Worm (Caenorhabditis elegans): Measurements from ENCODE around the gene D1086.3.
A peak's percentile ranks its signal among the peaks of the same experiment; 100 is the strongest.
"Not testable (repeated sequence)": the region's sequence is repeated elsewhere in the genome, so short reads cannot be mapped to it uniquely, and the experiment has no call there.

D1086.3 gene

DNA sequence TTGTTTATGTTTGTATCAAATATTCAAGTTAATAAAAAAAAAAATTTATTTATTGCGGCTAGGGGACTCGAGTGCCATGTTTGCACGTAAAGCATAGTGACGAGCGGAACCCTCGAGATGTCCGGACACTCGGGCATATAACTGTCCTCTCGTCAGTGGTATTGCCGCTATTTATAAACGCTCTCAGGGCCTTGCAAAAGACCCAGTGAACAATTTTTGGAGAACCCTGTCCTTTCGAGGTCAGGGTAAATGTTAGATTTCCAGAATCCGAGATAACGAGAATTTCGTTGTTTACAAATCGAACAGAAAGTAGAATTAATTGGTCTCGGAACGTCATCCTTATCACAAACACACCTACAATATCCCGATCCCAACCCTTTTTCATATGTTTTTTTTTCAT is at the start of gene D1086.3:
Gene D1086.3 (plus strand): TSS at position 390 of the 400 bp plus-strand sequence.
- no peak for TF ChIP-seq klf-2 (GFP tag; conservative IDR thresholded peaks at IDR 0.05)
- no peak for TF ChIP-seq ztf-23 (GFP tag; IDR thresholded peaks at IDR 0.05)
- no peak for TF ChIP-seq T22C8.4 (GFP tag; IDR thresholded peaks at IDR 0.05)
- no peak for TF ChIP-seq ztf-29 (GFP tag; IDR thresholded peaks at IDR 0.05)
- TF ChIP-seq tab-1 (GFP tag; IDR thresholded peaks at IDR 0.05) = no peak

ce11 chrV:14049274-14049673 is 43.3 kb upstream of the D1086.3 start, which contains the start of gene F58D12.1:
Gene F58D12.1, plus strand, starts transcription at chrV:14049574.
- TF ChIP-seq tab-1 (GFP tag; IDR thresholded peaks at IDR 0.05); klf-2 (GFP tag; conservative IDR thresholded peaks at IDR 0.05); cog-1 (tag; optimal IDR thresholded peaks at IDR 0.05): not testable (repeated sequence)

ce11 chrV:14055097-14055496 is 37.5 kb upstream of the D1086.3 start:
- peak; percentile 63; the same call in 1 of the 2 replicates for TF ChIP-seq klf-2 (GFP tag; conservative IDR thresholded peaks at IDR 0.05)
- TF ChIP-seq ztf-29 (GFP tag; IDR thresholded peaks at IDR 0.05) = peak; percentile 59; the same call in 1 of the 2 replicates
- peak; percentile 74 for TF ChIP-seq cog-1 (tag; optimal IDR thresholded peaks at IDR 0.05)
- peak; percentile 73; the same call in 1 of the 2 replicates for TF ChIP-seq flt-1 (GFP tag; IDR thresholded peaks at IDR 0.05)
- TF ChIP-seq T22C8.4 (GFP tag; IDR thresholded peaks at IDR 0.05) = peak; percentile 67
- peak; percentile 82 for TF ChIP-seq ztf-23 (GFP tag; IDR thresholded peaks at IDR 0.05)

DNA sequence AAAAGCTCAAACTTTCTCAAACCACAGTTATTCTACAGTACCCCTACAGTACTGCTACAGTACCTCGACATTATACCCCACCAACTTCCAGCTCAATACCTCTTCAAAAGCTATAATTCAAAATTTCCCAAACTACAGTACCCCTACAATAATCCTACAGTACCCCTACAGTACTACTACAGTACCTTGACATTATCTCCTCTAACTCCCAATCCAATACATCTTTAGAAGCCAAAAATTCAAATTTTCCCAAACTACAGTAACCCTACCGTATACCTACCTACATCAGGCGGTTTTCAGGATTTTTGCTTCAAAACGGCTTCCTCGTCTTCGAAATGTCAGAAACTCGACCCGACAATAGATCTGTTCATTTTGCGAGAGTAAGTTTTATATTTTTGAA is 35.1 kb upstream of the D1086.3 start, which contains the start of gene F58D12.3:
Gene F58D12.3 (plus strand): TSS at position 301 of the 400 bp plus-strand sequence.
- no peak for TF ChIP-seq T22C8.4 (GFP tag; IDR thresholded peaks at IDR 0.05)
- no peak for TF ChIP-seq cog-1 (tag; optimal IDR thresholded peaks at IDR 0.05)
- no peak for TF ChIP-seq ztf-23 (GFP tag; IDR thresholded peaks at IDR 0.05)
- TF ChIP-seq tab-1 (GFP tag; IDR thresholded peaks at IDR 0.05) = no peak
- TF ChIP-seq ztf-29 (GFP tag; IDR thresholded peaks at IDR 0.05) = no peak
- TF ChIP-seq flt-1 (GFP tag; IDR thresholded peaks at IDR 0.05) = no peak
- no peak for TF ChIP-seq med-1 (GFP tag; optimal IDR thresholded peaks at IDR 0.05; ENCODE audit: insufficient read depth)
- TF ChIP-seq ref-1 (GFP tag; conservative IDR thresholded peaks at IDR 0.05) = no peak

- TF ChIP-seq flt-1 (GFP tag; IDR thresholded peaks at IDR 0.05) (no peak), med-1 (GFP tag; optimal IDR thresholded peaks at IDR 0.05; ENCODE audit: insufficient read depth) (no peak), ztf-23 (GFP tag; IDR thresholded peaks at IDR 0.05) (no peak), klf-2 (GFP tag; conservative IDR thresholded peaks at IDR 0.05) (no peak), cog-1 (tag; optimal IDR thresholded peaks at IDR 0.05) (no peak), ztf-29 (GFP tag; IDR thresholded peaks at IDR 0.05) (no peak), T22C8.4 (GFP tag; IDR thresholded peaks at IDR 0.05) (no peak), tab-1 (GFP tag; IDR thresholded peaks at IDR 0.05) (no peak), ref-1 (GFP tag; conservative IDR thresholded peaks at IDR 0.05) (no peak)
Measured at ce11 chrV:14063980-14064379, 28.6 kb upstream of the D1086.3 start.

- TF ChIP-seq med-1 (GFP tag; optimal IDR thresholded peaks at IDR 0.05; ENCODE audit: insufficient read depth) (no peak), ztf-29 (GFP tag; IDR thresholded peaks at IDR 0.05) (no peak), cog-1 (tag; optimal IDR thresholded peaks at IDR 0.05) (no peak), klf-2 (GFP tag; conservative IDR thresholded peaks at IDR 0.05) (no peak), tab-1 (GFP tag; IDR thresholded peaks at IDR 0.05) (no peak), ztf-23 (GFP tag; IDR thresholded peaks at IDR 0.05) (no peak), T22C8.4 (GFP tag; IDR thresholded peaks at IDR 0.05) (no peak), ref-1 (GFP tag; conservative IDR thresholded peaks at IDR 0.05) (no peak), flt-1 (GFP tag; IDR thresholded peaks at IDR 0.05) (no peak)
Measured at ce11 chrV:14064422-14064821, 28.2 kb upstream of the D1086.3 start, which contains the start of gene D1086.21. Gene D1086.21, plus strand, starts transcription at chrV:14064722.

DNA sequence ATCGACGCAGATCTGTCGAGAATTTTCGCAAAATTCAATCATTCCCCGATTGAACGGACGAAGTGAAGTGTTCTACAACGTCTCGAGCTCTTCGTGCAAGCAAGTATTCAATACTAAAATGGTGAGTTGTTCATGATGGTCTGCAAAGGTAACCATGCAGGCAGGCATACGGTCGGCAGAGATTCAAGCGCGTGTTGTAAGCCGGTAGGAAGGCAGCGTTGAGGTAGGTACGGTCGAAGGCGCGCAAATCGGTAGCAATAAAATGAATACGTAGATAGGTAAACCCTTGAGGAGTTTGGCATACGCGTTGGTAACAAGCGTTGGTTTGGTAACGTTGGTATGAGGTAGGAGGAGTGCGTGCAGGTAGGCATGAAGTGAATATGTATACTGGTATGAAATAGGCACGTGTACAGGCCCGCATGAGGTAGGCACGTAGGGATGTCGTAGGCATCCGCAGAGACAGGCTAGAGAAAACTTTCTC is 24.7 kb upstream of the D1086.3 start, which contains the start of gene D1086.17:
Gene D1086.17 (plus strand): TSS at position 51 of the 481 bp plus-strand sequence.
- TF ChIP-seq ztf-29 (GFP tag; IDR thresholded peaks at IDR 0.05) = no peak
- no peak for TF ChIP-seq klf-2 (GFP tag; conservative IDR thresholded peaks at IDR 0.05)
- no peak for TF ChIP-seq T22C8.4 (GFP tag; IDR thresholded peaks at IDR 0.05)
- TF ChIP-seq flt-1 (GFP tag; IDR thresholded peaks at IDR 0.05) = no peak
- no peak for TF ChIP-seq tab-1 (GFP tag; IDR thresholded peaks at IDR 0.05)
- no peak for TF ChIP-seq med-1 (GFP tag; optimal IDR thresholded peaks at IDR 0.05; ENCODE audit: insufficient read depth)
- no peak for TF ChIP-seq cog-1 (tag; optimal IDR thresholded peaks at IDR 0.05)
- no peak for TF ChIP-seq ref-1 (GFP tag; conservative IDR thresholded peaks at IDR 0.05)
- TF ChIP-seq ztf-23 (GFP tag; IDR thresholded peaks at IDR 0.05) = no peak

DNA sequence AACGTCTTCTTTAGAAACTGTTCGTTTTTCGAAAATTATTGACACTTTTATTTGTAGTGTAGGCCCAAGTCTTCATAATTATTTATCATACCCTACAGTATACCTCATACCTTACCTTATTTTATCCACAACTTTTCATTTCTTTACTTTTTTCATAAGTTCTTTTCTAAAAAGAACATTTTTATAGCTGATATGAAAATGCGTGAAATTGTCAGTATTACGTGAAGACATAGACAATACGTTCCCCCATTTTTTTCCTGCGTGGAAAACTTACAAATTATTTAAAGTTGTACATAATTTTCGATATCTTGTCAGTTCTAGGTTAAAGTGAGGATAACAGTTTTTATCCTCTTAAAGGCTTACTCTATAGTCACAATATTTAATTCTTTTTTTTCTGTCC is 22.7 kb upstream of the D1086.3 start:
- TF ChIP-seq cog-1 (tag; optimal IDR thresholded peaks at IDR 0.05) (no peak), ztf-23 (GFP tag; IDR thresholded peaks at IDR 0.05) (no peak), med-1 (GFP tag; optimal IDR thresholded peaks at IDR 0.05; ENCODE audit: insufficient read depth) (no peak), klf-2 (GFP tag; conservative IDR thresholded peaks at IDR 0.05) (no peak), T22C8.4 (GFP tag; IDR thresholded peaks at IDR 0.05) (no peak), flt-1 (GFP tag; IDR thresholded peaks at IDR 0.05) (no peak), ztf-29 (GFP tag; IDR thresholded peaks at IDR 0.05) (no peak), ref-1 (GFP tag; conservative IDR thresholded peaks at IDR 0.05) (no peak), tab-1 (GFP tag; IDR thresholded peaks at IDR 0.05) (no peak)

DNA sequence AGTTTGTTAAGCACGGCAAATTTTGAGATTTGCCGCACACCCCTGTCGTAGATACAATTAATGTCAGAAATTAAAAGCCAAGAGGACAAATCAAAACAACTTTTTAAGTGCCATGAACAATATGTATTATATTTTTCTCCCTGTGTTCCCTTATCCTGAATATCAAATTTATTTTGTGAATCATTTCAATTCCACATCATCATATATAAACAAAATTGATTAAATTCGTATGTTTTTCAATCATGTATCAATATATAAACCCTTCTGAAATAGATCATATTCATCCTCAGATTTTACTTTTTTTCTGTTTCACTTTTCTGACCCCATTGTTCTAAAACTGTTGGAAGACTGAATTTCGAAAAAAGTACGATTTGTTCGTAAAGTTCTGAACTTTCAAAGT is 18.4 kb upstream of the D1086.3 start, which contains the start of gene D1086.11:
Gene D1086.11 (plus strand): TSS at position 301 of the 400 bp plus-strand sequence.
- TF ChIP-seq ztf-29 (GFP tag; IDR thresholded peaks at IDR 0.05) (no peak), ref-1 (GFP tag; conservative IDR thresholded peaks at IDR 0.05) (no peak), cog-1 (tag; optimal IDR thresholded peaks at IDR 0.05) (no peak), flt-1 (GFP tag; IDR thresholded peaks at IDR 0.05) (no peak), ztf-23 (GFP tag; IDR thresholded peaks at IDR 0.05) (no peak)

DNA sequence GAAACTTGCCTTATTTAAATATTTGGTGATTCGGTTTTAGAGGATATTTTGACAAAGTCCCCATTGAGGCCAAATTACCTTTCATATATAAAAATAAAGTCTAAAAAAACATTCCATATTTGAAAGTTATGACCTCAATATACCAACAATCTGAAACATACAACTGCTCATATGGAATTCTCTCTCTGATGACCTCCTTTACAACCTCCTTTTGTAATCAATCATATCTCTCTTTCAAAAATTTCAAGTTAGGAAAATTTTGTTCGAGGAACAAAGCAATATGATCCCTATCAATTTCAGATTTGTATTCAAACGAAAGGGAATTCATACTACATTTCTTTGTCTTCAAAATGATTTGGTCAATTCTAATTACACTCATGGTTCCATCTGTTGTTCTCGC is 13.1 kb upstream of the D1086.3 start, which contains the start of gene D1086.6:
Gene D1086.6 (plus strand): TSS at position 301 of the 400 bp plus-strand sequence.
- TF ChIP-seq ztf-29 (GFP tag; IDR thresholded peaks at IDR 0.05) = no peak
- no peak for TF ChIP-seq ref-1 (GFP tag; conservative IDR thresholded peaks at IDR 0.05)
- no peak for TF ChIP-seq cog-1 (tag; optimal IDR thresholded peaks at IDR 0.05)
- TF ChIP-seq tab-1 (GFP tag; IDR thresholded peaks at IDR 0.05) = no peak
- TF ChIP-seq flt-1 (GFP tag; IDR thresholded peaks at IDR 0.05) = no peak
- TF ChIP-seq ztf-23 (GFP tag; IDR thresholded peaks at IDR 0.05) = no peak
- TF ChIP-seq med-1 (GFP tag; optimal IDR thresholded peaks at IDR 0.05; ENCODE audit: insufficient read depth) = no peak
- TF ChIP-seq T22C8.4 (GFP tag; IDR thresholded peaks at IDR 0.05) = no peak
- TF ChIP-seq klf-2 (GFP tag; conservative IDR thresholded peaks at IDR 0.05) = no peak
